Worm (Caenorhabditis elegans) whole organism, late embryonic: ENCODE measurements around the gene bus-8B.

Experiments used
- F13H6.1 ChIP-seq: sonication (generic microtip); optimal IDR thresholded peaks from 2 replicates; lab custom pipeline; 2016; ENCODE audit warnings: missing genetic modification characterization, missing compliant biosample characterization
- dve-1 ChIP-seq: sonication (generic microtip); optimal IDR thresholded peaks from 2 replicates; lab custom pipeline; 2017; ENCODE audit warnings: antibody characterized with exemption, mild to moderate bottlenecking, missing genetic modification characterization, missing compliant biosample characterization
- elt-2 ChIP-seq: sonication (generic microtip); optimal IDR thresholded peaks from 2 replicates; lab custom pipeline; 2016; ENCODE audit warnings: missing genetic modification reagents, missing genetic modification characterization, missing compliant biosample characterization
- ets-4 ChIP-seq: sonication (generic microtip); optimal IDR thresholded peaks from 2 replicates; lab custom pipeline; 2016; ENCODE audit warnings: missing genetic modification characterization, missing compliant biosample characterization
- fkh-6 ChIP-seq: sonication (generic microtip); optimal IDR thresholded peaks from 2 replicates; lab custom pipeline; 2016; ENCODE audit warnings: missing genetic modification characterization, missing compliant biosample characterization
- nfya-1 ChIP-seq: sonication (generic microtip); optimal IDR thresholded peaks from 2 replicates; lab custom pipeline; 2017; ENCODE audit warnings: missing genetic modification characterization, mild to moderate bottlenecking, missing compliant biosample characterization, antibody characterized with exemption, moderate library complexity
- nhr-11 ChIP-seq: fragments of 150-350 bp; optimal IDR thresholded peaks from 2 replicates; lab custom pipeline; 2014; ENCODE audit warnings: missing biosample characterization, missing genetic modification characterization
- pat-9 ChIP-seq: fragments of 200-800 bp; sonication (Bioruptor generic); optimal IDR thresholded peaks from 2 replicates; lab custom pipeline; 2018; ENCODE audit warnings: mild to moderate bottlenecking, missing genetic modification characterization, moderate library complexity, missing compliant biosample characterization
- pha-4 ChIP-seq: fragments of 150-350 bp; optimal IDR thresholded peaks from 2 replicates; lab custom pipeline; 2018; ENCODE audit warnings: missing biosample characterization, missing genetic modification reagents, missing genetic modification characterization
- sdc-2 ChIP-seq: sonication (generic microtip); optimal IDR thresholded peaks from 2 replicates; lab custom pipeline; 2016; ENCODE audit warnings: missing genotype, missing genetic modification characterization, missing compliant biosample characterization
- zip-5 ChIP-seq: sonication (generic microtip); optimal IDR thresholded peaks from 2 replicates; lab custom pipeline; 2016; ENCODE audit warnings: missing genetic modification characterization, missing compliant biosample characterization

- TF ChIP-seq pat-9 (tag; lab: Kevin White, UChicago) (no peak), dve-1 (tag; lab: Kevin White, UChicago) (no peak), fkh-6 (tag; lab: Kevin White, UChicago) (no peak), ets-4 (no peak), nhr-11 (tag; lab: Kevin White, UChicago) (no peak), zip-5 (tag; lab: Kevin White, UChicago) (no peak), sdc-2 (tag; lab: Kevin White, UChicago) (no peak), elt-2 (no peak), F13H6.1 (no peak), pha-4 (tag; lab: Kevin White, UChicago) (no peak), nfya-1 (tag; lab: Kevin White, UChicago) (no peak)
Observed at ce11 chrX:5444863-5445262, 48.3 kb upstream of the bus-8B start, which contains the start of gene itm-2.
